Worm (Caenorhabditis elegans): Measurements from ENCODE around the gene C06G4.6.
A peak's percentile ranks its signal among the peaks of the same experiment; 100 is the strongest.

DNA sequence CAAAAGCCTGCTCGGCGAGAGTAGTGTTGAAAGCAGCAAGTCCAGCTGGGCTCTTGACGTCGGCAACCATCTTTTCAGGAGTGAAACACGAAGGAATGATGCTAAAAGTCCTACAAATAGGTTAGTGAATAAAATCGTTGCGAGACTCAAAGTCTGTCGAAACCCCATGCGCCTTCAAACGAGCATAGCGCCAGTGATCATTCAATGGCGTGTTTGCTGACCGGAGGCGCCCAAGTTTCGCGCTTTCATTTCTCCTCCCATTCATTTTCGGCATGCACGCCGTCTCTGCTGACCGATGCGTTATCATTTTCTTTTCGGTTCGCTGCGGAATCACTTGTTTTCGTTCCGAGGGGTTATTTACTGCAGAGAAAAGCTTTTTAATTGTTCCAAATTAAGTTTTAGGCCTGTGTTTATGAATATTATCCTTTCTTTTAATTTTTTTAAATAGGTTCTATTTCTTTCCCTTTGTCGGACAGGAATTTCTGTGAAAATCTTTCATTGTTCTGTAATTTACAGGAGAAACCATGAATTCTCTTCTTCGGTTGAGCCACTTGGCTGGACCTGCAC lies 30.9 kb upstream of the C06G4.6 start, which contains the start of the genes eef-1B.1 and aco-2:
- peak; percentile 67 for TF ChIP-seq him-1 (tag; optimal IDR thresholded peaks at IDR 0.05)
- peak; percentile 90 for TF ChIP-seq W03F9.2 (tag; optimal IDR thresholded peaks at IDR 0.05)
- no peak for TF ChIP-seq dao-5 (tag; optimal IDR thresholded peaks at IDR 0.05)

All from whole organism, L4/young adult.